Fruit fly (Drosophila melanogaster) whole organism, prepupa: Measurements from ENCODE around the gene CG7724.

Experiments used
- Blimp-1 ChIP-seq: fragments of 200-800 bp; sonication (Bioruptor generic); optimal IDR thresholded peaks from 3 replicates; lab custom pipeline; 2017; ENCODE audit warnings: missing biosample characterization, missing genetic modification characterization, mild to moderate bottlenecking, moderate library complexity, missing genetic modification reagents
- CG16779 ChIP-seq: fragments of 200-800 bp; sonication (Bioruptor generic); optimal IDR thresholded peaks from 3 replicates; lab custom pipeline; 2017; ENCODE audit warnings: missing biosample characterization, mild to moderate bottlenecking, missing genetic modification characterization
- CG31627 ChIP-seq: fragments of 200-800 bp; sonication (Bioruptor generic); optimal IDR thresholded peaks from 3 replicates; lab custom pipeline; 2016; ENCODE audit warnings: missing biosample characterization, missing genetic modification characterization
- CG32006 ChIP-seq: fragments of 200-800 bp; sonication (Bioruptor generic); optimal IDR thresholded peaks from 3 replicates; lab custom pipeline; 2017; ENCODE audit warnings: missing biosample characterization, mild to moderate bottlenecking, missing genetic modification characterization
- CG3919 ChIP-seq: fragments of 200-800 bp; sonication (Bioruptor generic); optimal IDR thresholded peaks from 3 replicates; lab custom pipeline; 2016; ENCODE audit warnings: missing biosample characterization, missing genetic modification characterization
- CG4318 ChIP-seq: fragments of 200-800 bp; sonication (Bioruptor generic); optimal IDR thresholded peaks from 3 replicates; lab custom pipeline; 2017; ENCODE audit warnings: missing biosample characterization, mild to moderate bottlenecking, missing genetic modification characterization
- CG6163 ChIP-seq: fragments of 200-800 bp; sonication (Bioruptor generic); IDR thresholded peaks from 3 replicates; pipeline ENCODE4 v1.3.6; 2022; ENCODE audit warnings: missing biosample characterization, missing genetic modification characterization
- CG6792 ChIP-seq: fragments of 200-800 bp; sonication (Bioruptor generic); optimal IDR thresholded peaks from 3 replicates; lab custom pipeline; 2016; ENCODE audit warnings: missing biosample characterization, missing genetic modification characterization
- CG6854 ChIP-seq: fragments of 200-800 bp; sonication (Bioruptor generic); optimal IDR thresholded peaks from 2 replicates; lab custom pipeline; 2017; ENCODE audit warnings: missing biosample characterization, mild to moderate bottlenecking, missing genetic modification characterization
- CG8632 ChIP-seq: fragments of 200-800 bp; sonication (Bioruptor generic); optimal IDR thresholded peaks from 3 replicates; lab custom pipeline; 2016; ENCODE audit warnings: missing biosample characterization, missing genetic modification characterization
- CG9139 ChIP-seq: fragments of 200-800 bp; sonication (Bioruptor generic); optimal IDR thresholded peaks from 3 replicates; lab custom pipeline; 2017; ENCODE audit warnings: missing biosample characterization, mild to moderate bottlenecking, missing genetic modification characterization
- Eip75B ChIP-seq: fragments of 200-800 bp; sonication (Bioruptor generic); optimal IDR thresholded peaks from 3 replicates; lab custom pipeline; 2016; ENCODE audit warnings: missing biosample characterization, missing genetic modification characterization
- Eip78C ChIP-seq: fragments of 200-800 bp; sonication (Bioruptor generic); peaks from one replicate; lab custom pipeline; 2016; ENCODE audit warnings: missing biosample characterization, missing genetic modification characterization
- Hr39 ChIP-seq: fragments of 200-800 bp; sonication (Bioruptor generic); optimal IDR thresholded peaks from 2 replicates; lab custom pipeline; 2016; ENCODE audit warnings: missing biosample characterization, missing genetic modification characterization
- Hr4 ChIP-seq: fragments of 200-800 bp; sonication (Bioruptor generic); optimal IDR thresholded peaks from 3 replicates; lab custom pipeline; 2016; ENCODE audit warnings: missing biosample characterization, missing genetic modification characterization
- Lpt ChIP-seq: fragments of 200-800 bp; sonication (Bioruptor generic); optimal IDR thresholded peaks from 3 replicates; lab custom pipeline; 2016; ENCODE audit warnings: missing biosample characterization, missing genetic modification characterization
- Met ChIP-seq: fragments of 200-800 bp; sonication (Bioruptor generic); optimal IDR thresholded peaks from 3 replicates; lab custom pipeline; 2016; ENCODE audit warnings: missing biosample characterization, missing genetic modification characterization
- Sox102F ChIP-seq: fragments of 200-800 bp; sonication (Bioruptor generic); optimal IDR thresholded peaks from 2 replicates; lab custom pipeline; 2016; ENCODE audit warnings: missing biosample characterization, mild to moderate bottlenecking, missing genetic modification characterization
- Sox14 ChIP-seq: fragments of 200-800 bp; sonication (Bioruptor generic); optimal IDR thresholded peaks from 3 replicates; lab custom pipeline; 2016; ENCODE audit warnings: missing biosample characterization, missing genetic modification characterization
- achi ChIP-seq: fragments of 200-800 bp; sonication (Bioruptor generic); optimal IDR thresholded peaks from 3 replicates; lab custom pipeline; 2016; ENCODE audit warnings: missing biosample characterization, missing genetic modification characterization
- acj6 ChIP-seq: fragments of 200-800 bp; sonication (Bioruptor generic); optimal IDR thresholded peaks from 3 replicates; lab custom pipeline; 2016; ENCODE audit warnings: missing biosample characterization, missing genetic modification characterization
- cyc ChIP-seq: fragments of 200-800 bp; sonication (Bioruptor generic); optimal IDR thresholded peaks from 3 replicates; lab custom pipeline; 2016; ENCODE audit warnings: missing biosample characterization, missing genetic modification characterization
- dac ChIP-seq: fragments of 200-800 bp; sonication (Bioruptor generic); optimal IDR thresholded peaks from 2 replicates; lab custom pipeline; 2017; ENCODE audit warnings: missing biosample characterization, mild to moderate bottlenecking, missing genetic modification characterization
- esn ChIP-seq: fragments of 200-800 bp; sonication (Bioruptor generic); optimal IDR thresholded peaks from 2 replicates; lab custom pipeline; 2016; ENCODE audit warnings: missing biosample characterization, mild to moderate bottlenecking, missing genetic modification characterization, moderate library complexity
- fd59A ChIP-seq: fragments of 200-800 bp; sonication (Bioruptor generic); optimal IDR thresholded peaks from 2 replicates; lab custom pipeline; 2017; ENCODE audit warnings: missing biosample characterization, mild to moderate bottlenecking, missing genetic modification characterization, missing genetic modification reagents
- fkh ChIP-seq: fragments of 200-800 bp; sonication (Bioruptor generic); optimal IDR thresholded peaks from 3 replicates; lab custom pipeline; 2017; ENCODE audit warnings: missing biosample characterization, mild to moderate bottlenecking, missing genetic modification characterization, moderate library complexity
- net ChIP-seq: fragments of 200-800 bp; sonication (Bioruptor generic); optimal IDR thresholded peaks from 3 replicates; lab custom pipeline; 2016; ENCODE audit warnings: missing biosample characterization, missing genetic modification characterization
- salr ChIP-seq, 2 experiments: fragments of 200-800 bp; sonication (Bioruptor generic); optimal IDR thresholded peaks; 3 replicates each; lab custom pipeline; 2016 to 2018; ENCODE audit warnings: missing biosample characterization in 2 of 2, missing genetic modification characterization in 2 of 2, mild to moderate bottlenecking in 1 of 2
- ss ChIP-seq, 2 experiments: fragments of 200-800 bp; sonication (Bioruptor generic); optimal IDR thresholded peaks; 2 replicates in 1 of 2; 3 replicates in 1 of 2; lab custom pipeline; 2017 to 2018; ENCODE audit warnings: mild to moderate bottlenecking in 2 of 2, missing biosample characterization in 2 of 2, missing genetic modification characterization in 2 of 2, moderate library complexity in 1 of 2
- svp ChIP-seq: fragments of 200-800 bp; sonication (Bioruptor generic); peaks from one replicate; lab custom pipeline; 2016; ENCODE audit warnings: missing biosample characterization, missing genetic modification characterization
- vri ChIP-seq: fragments of 200-800 bp; sonication (Bioruptor generic); optimal IDR thresholded peaks from 3 replicates; lab custom pipeline; 2016; ENCODE audit warnings: missing biosample characterization, mild to moderate bottlenecking, missing genetic modification characterization

CG7724 gene

DNA sequence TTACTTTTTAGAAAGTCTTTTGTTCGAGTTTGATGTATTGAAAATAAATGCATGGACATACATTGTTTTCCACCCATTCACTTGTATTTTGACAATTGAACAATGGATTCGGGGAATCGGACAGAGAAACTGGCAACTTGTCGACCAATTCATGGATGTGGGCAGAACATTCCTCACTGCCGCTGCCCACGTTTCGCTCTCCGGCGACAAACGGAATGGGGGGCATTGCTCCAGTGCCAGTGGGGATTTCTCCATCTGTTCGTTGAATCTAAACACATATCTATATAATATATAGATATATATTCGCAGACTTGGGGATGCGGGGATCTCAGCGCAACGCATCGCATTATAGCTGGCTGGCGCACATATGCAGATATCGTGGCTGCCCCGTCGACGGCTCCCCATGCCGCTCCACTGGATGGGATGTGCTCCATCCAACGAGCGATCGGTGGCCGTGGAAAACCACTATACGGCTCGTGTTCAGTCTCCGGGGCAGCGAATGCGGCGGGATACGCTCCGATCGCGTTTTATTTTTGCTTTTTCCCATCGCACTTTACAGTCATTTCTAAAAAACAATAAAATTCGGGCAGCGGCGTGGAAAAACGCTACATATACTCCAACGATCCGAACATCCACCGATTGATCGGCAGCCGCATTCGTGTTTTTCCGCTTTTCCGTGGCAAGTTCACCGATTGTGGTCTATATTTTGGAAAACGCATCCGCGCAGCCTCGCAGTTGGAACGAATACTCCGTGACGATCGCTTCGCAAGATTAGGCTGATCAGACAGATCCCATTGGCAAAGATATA lies 9.8 kb upstream of the CG7724 start, which contains the start of gene TpnC73F:
Gene TpnC73F, plus strand, starts transcription at position 633 of the 808 bp plus-strand sequence.
- no peak for TF ChIP-seq Eip75B
- no peak for TF ChIP-seq Hr39 (GFP tag; lab: Kevin White, UChicago)
- no peak for TF ChIP-seq salr (GFP tag; optimal IDR thresholded peaks at IDR 0.05; lab: Kevin White, UChicago)
- no peak for TF ChIP-seq net
- TF ChIP-seq vri = no peak
- TF ChIP-seq CG9139 = no peak
- TF ChIP-seq CG6792 (GFP tag; lab: Kevin White, UChicago) = no peak
- no peak for TF ChIP-seq esn
- no peak for TF ChIP-seq ss (GFP tag; optimal IDR thresholded peaks at IDR 0.05; lab: Kevin White, UChicago)
- no peak for TF ChIP-seq CG4318 (GFP tag; lab: Kevin White, UChicago)
- TF ChIP-seq Sox102F (GFP tag; lab: Kevin White, UChicago) = no peak
- TF ChIP-seq CG6854 (GFP tag; lab: Kevin White, UChicago) = no peak
- TF ChIP-seq dac (GFP tag; lab: Kevin White, UChicago) = no peak
- no peak for TF ChIP-seq acj6 (GFP tag; lab: Kevin White, UChicago)
- TF ChIP-seq svp (GFP tag; lab: Kevin White, UChicago) = no peak
- TF ChIP-seq CG31627 (GFP tag; lab: Kevin White, UChicago) = no peak
- TF ChIP-seq Lpt (GFP tag; lab: Kevin White, UChicago) = no peak
- no peak for TF ChIP-seq Met (GFP tag; lab: Kevin White, UChicago)
- no peak for TF ChIP-seq Hr4 (GFP tag; lab: Kevin White, UChicago)
- TF ChIP-seq, all 60 proteins: peak for 0

DNA sequence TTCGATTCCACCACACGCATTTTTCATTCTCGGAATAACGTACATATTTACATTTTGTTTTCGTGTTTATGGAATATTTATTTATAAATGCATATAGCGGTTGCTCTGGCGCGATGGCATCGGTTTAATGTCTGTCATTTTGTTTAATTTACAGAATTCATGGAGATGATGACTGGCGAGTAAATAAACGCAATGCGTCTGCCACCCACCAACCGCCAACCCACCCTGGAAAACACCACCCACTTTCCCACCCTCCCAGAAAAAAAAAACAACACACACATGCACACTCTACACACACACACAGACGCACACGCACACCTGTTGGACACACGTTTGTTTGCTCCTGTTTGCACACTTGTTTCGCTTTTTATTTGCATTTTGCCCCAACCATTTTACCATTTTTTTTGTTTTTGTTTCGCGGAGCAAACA lies 7.6 kb upstream of the CG7724 start:
- peak; percentile 4 for TF ChIP-seq CG16779 (tag; lab: Kevin White, UChicago)
- TF ChIP-seq fd59A (GFP tag; lab: Kevin White, UChicago) = no peak
- peak; percentile 3 for TF ChIP-seq CG8632 (GFP tag; lab: Kevin White, UChicago)
- peak; percentile 13 for TF ChIP-seq net
- TF ChIP-seq CG6163 (GFP tag; lab: Robert Waterston, UW) = no peak; the same call in 2 of the 3 replicates
- TF ChIP-seq ss (GFP tag; optimal IDR thresholded peaks at IDR 0.05; lab: Kevin White, UChicago) = peak in 1 of 2 experiments; percentile 49
- TF ChIP-seq vri = no peak
- peak; percentile 93 for TF ChIP-seq fkh (GFP tag; lab: Kevin White, UChicago)
- TF ChIP-seq Blimp-1 = peak; percentile 5
- peak; percentile 8 for TF ChIP-seq CG3919 (GFP tag; lab: Kevin White, UChicago)
- TF ChIP-seq achi (GFP tag; lab: Kevin White, UChicago) = no peak

DNA sequence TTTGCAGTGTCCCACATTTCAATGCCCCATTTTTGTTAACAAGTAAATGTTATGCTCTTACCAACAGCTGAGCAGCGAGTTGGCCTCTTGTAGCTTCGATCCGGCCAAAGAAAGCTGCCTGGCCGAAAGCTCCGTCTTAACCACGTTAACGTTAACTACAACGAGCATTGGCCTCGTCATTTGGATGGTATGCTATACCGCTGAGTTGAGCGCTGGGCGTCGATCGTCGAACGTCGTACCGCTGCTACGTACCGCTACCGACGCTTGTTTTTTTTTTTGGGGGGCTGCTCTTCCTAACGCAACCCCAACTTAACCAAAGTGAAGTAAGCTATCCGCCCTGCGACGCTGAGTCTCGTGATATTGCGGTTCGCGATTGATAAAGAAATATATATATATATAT lies 6.1 kb upstream of the CG7724 start, which contains the start of gene rogdi:
Gene rogdi, plus strand, starts transcription at position 199 of the 400 bp plus-strand sequence.
- TF ChIP-seq CG32006 (GFP tag; lab: Kevin White, UChicago) (no peak), Hr4 (GFP tag; lab: Kevin White, UChicago) (no peak)

DNA sequence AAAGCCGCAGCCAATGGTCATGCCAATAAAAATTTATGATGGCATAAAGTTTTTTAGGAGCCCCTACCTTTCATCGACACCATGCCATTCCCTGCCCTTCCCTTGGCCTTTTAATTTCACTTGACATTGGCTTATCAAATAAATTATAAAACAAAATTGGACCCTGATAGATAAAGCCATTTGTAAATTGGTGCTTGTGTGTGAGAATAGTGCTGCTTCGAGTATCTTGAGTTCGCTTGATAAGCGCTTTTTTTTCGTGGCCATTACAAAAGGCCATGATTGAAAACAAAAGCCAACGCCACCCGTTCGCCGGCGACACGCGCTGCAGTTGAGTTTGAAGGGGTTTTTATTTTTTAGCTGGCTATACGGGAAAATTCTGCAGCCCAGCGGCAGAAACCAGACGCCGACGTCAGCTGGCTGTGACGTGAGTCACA lies 5.5 kb upstream of the CG7724 start:
- peak; percentile 67 for TF ChIP-seq vri
- no peak for TF ChIP-seq CG3919 (GFP tag; lab: Kevin White, UChicago)

DNA sequence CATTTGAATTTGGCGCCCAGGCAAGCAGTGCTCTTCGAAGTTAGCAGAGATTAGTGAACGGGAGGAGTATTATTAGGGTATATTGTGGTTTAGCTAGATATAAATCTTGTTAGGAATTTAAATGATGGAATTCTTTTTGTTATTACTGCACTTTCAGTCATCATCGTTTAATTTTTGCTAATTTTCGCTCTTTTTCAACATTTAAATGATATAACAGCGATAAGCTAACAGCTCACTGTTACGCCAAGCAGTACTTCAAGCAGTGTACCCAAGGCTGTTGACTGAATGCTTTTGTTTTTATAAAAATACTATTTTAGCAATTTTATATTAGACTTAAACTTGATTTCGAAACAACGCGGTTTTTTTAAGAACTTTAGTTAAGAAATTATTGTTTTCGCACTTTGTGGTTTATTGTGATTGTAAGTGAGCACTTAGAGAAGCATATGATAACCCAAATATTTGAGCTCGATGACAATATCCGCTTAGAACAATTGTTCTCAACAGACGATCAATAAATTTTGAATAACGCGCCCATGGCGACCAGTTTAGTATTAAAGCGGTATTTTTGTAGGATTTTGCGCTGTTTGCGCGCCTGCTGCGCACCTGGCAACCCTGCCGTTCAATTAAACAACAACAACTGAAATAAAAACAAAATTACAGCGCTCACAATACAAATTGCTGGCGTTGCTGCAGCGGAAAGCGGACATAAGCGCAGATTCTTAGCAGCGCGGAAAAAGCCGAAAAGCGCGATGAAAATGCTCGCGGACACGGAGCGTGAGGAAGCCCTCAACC lies 4.6 kb upstream of the CG7724 start:
- TF ChIP-seq CG9139 (no peak), Eip78C (GFP tag; lab: Kevin White, UChicago) (peak; percentile 19), Sox14 (GFP tag; lab: Kevin White, UChicago) (peak; percentile 14), CG6854 (GFP tag; lab: Kevin White, UChicago) (peak; percentile 32), CG3919 (GFP tag; lab: Kevin White, UChicago) (peak; percentile 4), CG8632 (GFP tag; lab: Kevin White, UChicago) (no peak), fkh (GFP tag; lab: Kevin White, UChicago) (peak; percentile 3), cyc (peak; percentile 4)
